Worm (Caenorhabditis elegans): ENCODE measurements around the gene lipl-1.

Gene lipl-1

DNA sequence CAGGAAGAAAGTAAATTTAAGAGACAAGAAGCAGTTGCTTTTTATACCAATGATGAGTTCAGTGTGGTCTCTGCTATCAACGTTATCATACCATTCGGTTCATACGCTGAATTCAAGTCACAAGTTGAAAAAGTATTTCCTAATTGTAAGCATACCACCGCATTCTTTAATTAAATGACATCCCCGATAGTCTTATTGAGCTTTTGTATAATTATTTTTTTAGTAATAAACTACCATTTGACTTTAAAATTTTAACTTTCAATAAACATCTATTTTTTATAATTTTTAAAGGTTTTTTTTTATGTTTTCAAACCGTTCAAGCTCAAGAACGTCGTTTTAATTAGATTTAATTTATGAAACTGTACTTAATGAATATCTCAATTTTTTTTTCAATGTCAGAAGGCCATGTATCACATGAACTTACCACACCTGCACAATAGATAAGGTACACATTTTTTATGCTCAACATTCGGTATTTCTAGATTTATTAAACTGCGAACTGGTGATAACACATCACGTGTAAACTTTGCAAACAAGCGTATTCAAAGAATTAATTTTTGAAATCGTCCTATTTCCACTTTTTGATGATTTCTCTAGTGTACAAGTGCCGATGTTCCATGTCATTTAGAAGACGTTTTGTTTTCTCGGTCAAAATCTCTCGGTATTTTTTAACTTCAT lies 22.1 kb downstream of the lipl-1 start, which contains the start of gene T16G1.4:
Gene T16G1.4, minus strand, starts transcription at position 51 of the 678 bp plus-strand sequence.
- TF ChIP-seq flt-1 (GFP tag; IDR thresholded peaks at IDR 0.05): no peak
- TF ChIP-seq klf-2 (GFP tag; conservative IDR thresholded peaks at IDR 0.05): no peak
- TF ChIP-seq ztf-29 (GFP tag; IDR thresholded peaks at IDR 0.05): no peak
- TF ChIP-seq T22C8.4 (GFP tag; IDR thresholded peaks at IDR 0.05): no peak

DNA sequence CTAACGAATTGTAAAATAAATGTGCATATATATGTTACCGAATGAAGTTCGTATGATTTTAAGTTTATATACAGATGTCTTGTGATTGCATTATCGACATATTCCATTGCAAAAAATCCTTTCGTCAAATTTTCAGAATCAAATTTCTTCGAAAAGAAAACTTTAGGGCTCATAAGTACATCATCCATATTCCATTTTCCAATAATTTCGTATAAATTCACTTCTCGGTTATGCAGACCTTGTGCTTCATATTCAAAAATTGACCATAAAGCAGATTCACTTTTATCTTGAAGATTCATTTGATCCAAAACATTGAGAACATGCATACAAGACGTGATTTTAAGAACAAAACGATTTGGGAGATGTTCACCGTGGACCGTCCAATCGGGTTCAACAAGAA lies 23.6 kb downstream of the lipl-1 start:
- TF ChIP-seq ztf-29 (GFP tag; IDR thresholded peaks at IDR 0.05) (no peak), ref-1 (GFP tag; conservative IDR thresholded peaks at IDR 0.05) (no peak), flt-1 (GFP tag; IDR thresholded peaks at IDR 0.05) (no peak), klf-2 (GFP tag; conservative IDR thresholded peaks at IDR 0.05) (no peak), tab-1 (GFP tag; IDR thresholded peaks at IDR 0.05) (no peak), ztf-23 (GFP tag; IDR thresholded peaks at IDR 0.05) (no peak), med-1 (GFP tag; optimal IDR thresholded peaks at IDR 0.05; ENCODE audit: insufficient read depth) (no peak), cog-1 (tag; optimal IDR thresholded peaks at IDR 0.05) (no peak), T22C8.4 (GFP tag; IDR thresholded peaks at IDR 0.05) (no peak)

- TF ChIP-seq cog-1 (tag; optimal IDR thresholded peaks at IDR 0.05) (no peak), tab-1 (GFP tag; IDR thresholded peaks at IDR 0.05) (no peak), ztf-23 (GFP tag; IDR thresholded peaks at IDR 0.05) (no peak), ref-1 (GFP tag; conservative IDR thresholded peaks at IDR 0.05) (no peak), flt-1 (GFP tag; IDR thresholded peaks at IDR 0.05) (no peak), klf-2 (GFP tag; conservative IDR thresholded peaks at IDR 0.05) (no peak), T22C8.4 (GFP tag; IDR thresholded peaks at IDR 0.05) (no peak), ztf-29 (GFP tag; IDR thresholded peaks at IDR 0.05) (no peak), med-1 (GFP tag; optimal IDR thresholded peaks at IDR 0.05; ENCODE audit: insufficient read depth) (no peak)
Measured at ce11 chrV:12944229-12944628, 24.4 kb downstream of the lipl-1 start, which contains the start of gene T16G1.3. T16G1.3 (minus strand) TSS chrV:12944329.

- TF ChIP-seq flt-1 (GFP tag; IDR thresholded peaks at IDR 0.05) (no peak), ref-1 (GFP tag; conservative IDR thresholded peaks at IDR 0.05) (no peak), klf-2 (GFP tag; conservative IDR thresholded peaks at IDR 0.05) (no peak), med-1 (GFP tag; optimal IDR thresholded peaks at IDR 0.05; ENCODE audit: insufficient read depth) (no peak), tab-1 (GFP tag; IDR thresholded peaks at IDR 0.05) (no peak), ztf-23 (GFP tag; IDR thresholded peaks at IDR 0.05) (no peak), ztf-29 (GFP tag; IDR thresholded peaks at IDR 0.05) (no peak), T22C8.4 (GFP tag; IDR thresholded peaks at IDR 0.05) (no peak), cog-1 (tag; optimal IDR thresholded peaks at IDR 0.05) (no peak)
Measured at ce11 chrV:12944775-12945174, 25.0 kb downstream of the lipl-1 start, which contains the start of gene grl-2. grl-2 (plus strand) TSS chrV:12945075.

DNA sequence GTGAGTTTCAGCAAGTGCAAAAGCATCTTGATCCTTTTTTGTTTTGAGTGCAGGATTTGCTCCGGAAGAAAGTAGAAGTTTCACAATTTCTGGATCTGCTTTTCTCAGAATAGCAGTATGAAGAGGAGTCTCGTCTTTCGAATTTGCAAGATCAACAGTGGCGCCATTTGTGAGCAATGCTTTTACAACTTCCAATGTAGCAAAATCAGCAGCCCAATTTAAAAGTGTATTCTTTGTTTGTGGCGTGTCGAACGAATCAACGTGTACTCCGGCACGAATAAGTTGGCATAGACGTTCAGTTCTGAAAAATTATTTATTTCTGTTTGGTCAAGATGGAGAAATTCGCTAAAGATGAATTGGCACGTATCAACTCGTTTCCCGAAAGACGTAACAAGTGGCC lies 29.8 kb downstream of the lipl-1 start, which contains the start of gene T16G1.13:
Gene T16G1.13, plus strand, starts transcription at position 301 of the 400 bp plus-strand sequence.
- TF ChIP-seq med-1 (GFP tag; optimal IDR thresholded peaks at IDR 0.05; ENCODE audit: insufficient read depth): no peak
- no peak for TF ChIP-seq klf-2 (GFP tag; conservative IDR thresholded peaks at IDR 0.05)
- TF ChIP-seq ztf-29 (GFP tag; IDR thresholded peaks at IDR 0.05): no peak
- no peak for TF ChIP-seq tab-1 (GFP tag; IDR thresholded peaks at IDR 0.05)
- TF ChIP-seq cog-1 (tag; optimal IDR thresholded peaks at IDR 0.05): no peak
- TF ChIP-seq ref-1 (GFP tag; conservative IDR thresholded peaks at IDR 0.05): no peak
- no peak for TF ChIP-seq ztf-23 (GFP tag; IDR thresholded peaks at IDR 0.05)
- TF ChIP-seq T22C8.4 (GFP tag; IDR thresholded peaks at IDR 0.05): no peak
- no peak for TF ChIP-seq flt-1 (GFP tag; IDR thresholded peaks at IDR 0.05)

ce11 chrV:12950812-12951528 lies 31.2 kb downstream of the lipl-1 start, which contains the start of the genes T16G1.9 and T16G1.18:
T16G1.9 (minus strand) TSS chrV:12950862.
T16G1.18 (plus strand) TSS chrV:12951304.
- TF ChIP-seq med-1 (GFP tag; optimal IDR thresholded peaks at IDR 0.05; ENCODE audit: insufficient read depth) (no peak), klf-2 (GFP tag; conservative IDR thresholded peaks at IDR 0.05) (no peak), flt-1 (GFP tag; IDR thresholded peaks at IDR 0.05) (no peak), ztf-29 (GFP tag; IDR thresholded peaks at IDR 0.05) (no peak), ztf-23 (GFP tag; IDR thresholded peaks at IDR 0.05) (no peak), ref-1 (GFP tag; conservative IDR thresholded peaks at IDR 0.05) (no peak), cog-1 (tag; optimal IDR thresholded peaks at IDR 0.05) (peak; percentile 35), T22C8.4 (GFP tag; IDR thresholded peaks at IDR 0.05) (no peak)

ce11 chrV:12952287-12952686 lies 32.5 kb downstream of the lipl-1 start, which contains the start of gene pqn-68:
pqn-68 (plus strand) TSS chrV:12952636.
- TF ChIP-seq ztf-29 (GFP tag; IDR thresholded peaks at IDR 0.05) (no peak), flt-1 (GFP tag; IDR thresholded peaks at IDR 0.05) (no peak), T22C8.4 (GFP tag; IDR thresholded peaks at IDR 0.05) (no peak)

ce11 chrV:12953702-12954101 lies 33.9 kb downstream of the lipl-1 start, which contains the start of gene eif-3.K:
eif-3.K (plus strand) TSS chrV:12954002.
- TF ChIP-seq T22C8.4 (GFP tag; IDR thresholded peaks at IDR 0.05): no peak
- TF ChIP-seq ztf-23 (GFP tag; IDR thresholded peaks at IDR 0.05): no peak
- no peak for TF ChIP-seq ref-1 (GFP tag; conservative IDR thresholded peaks at IDR 0.05)
- no peak for TF ChIP-seq tab-1 (GFP tag; IDR thresholded peaks at IDR 0.05)

DNA sequence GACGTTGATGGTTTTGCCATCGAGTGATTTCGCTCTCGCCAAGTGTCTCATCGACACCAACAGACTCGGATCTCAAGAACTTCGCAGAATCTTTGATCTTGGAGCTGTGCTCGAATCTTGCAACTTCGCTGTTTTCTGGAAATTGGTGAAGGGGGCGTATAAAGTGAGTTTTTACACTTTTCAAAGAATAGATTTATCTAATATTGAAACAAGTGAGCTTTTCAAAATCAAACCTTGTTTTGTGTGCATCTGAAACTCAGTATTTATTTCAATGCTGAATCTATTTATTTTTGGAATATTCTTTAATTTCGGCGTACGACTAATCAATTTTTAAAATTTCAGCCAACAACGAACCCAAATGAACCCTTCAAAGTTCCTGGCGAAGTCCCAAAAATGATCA lies 34.5 kb downstream of the lipl-1 start:
- TF ChIP-seq cog-1 (tag; optimal IDR thresholded peaks at IDR 0.05): no peak
- no peak for TF ChIP-seq tab-1 (GFP tag; IDR thresholded peaks at IDR 0.05)
- no peak for TF ChIP-seq ztf-29 (GFP tag; IDR thresholded peaks at IDR 0.05)
- no peak for TF ChIP-seq T22C8.4 (GFP tag; IDR thresholded peaks at IDR 0.05)
- no peak for TF ChIP-seq med-1 (GFP tag; optimal IDR thresholded peaks at IDR 0.05; ENCODE audit: insufficient read depth)
- no peak for TF ChIP-seq flt-1 (GFP tag; IDR thresholded peaks at IDR 0.05)
- no peak for TF ChIP-seq ztf-23 (GFP tag; IDR thresholded peaks at IDR 0.05)
- TF ChIP-seq ref-1 (GFP tag; conservative IDR thresholded peaks at IDR 0.05): no peak
- no peak for TF ChIP-seq klf-2 (GFP tag; conservative IDR thresholded peaks at IDR 0.05)
